Worm (Caenorhabditis elegans): ENCODE data around the gene srsx-13.

- TF ChIP-seq mdl-1 (tag; optimal IDR thresholded peaks at IDR 0.05) (no peak), unc-39 (tag; optimal IDR thresholded peaks at IDR 0.05) (no peak), unc-62 (GFP tag; optimal IDR thresholded peaks at IDR 0.05) (no peak), snpc-4 (tag; optimal IDR thresholded peaks at IDR 0.05) (no peak), elt-3 (tag; optimal IDR thresholded peaks at IDR 0.05) (no peak), tbx-2 (tag; optimal IDR thresholded peaks at IDR 0.05) (no peak), aly-2 (tag; optimal IDR thresholded peaks at IDR 0.05) (no peak), ztf-4 (tag; optimal IDR thresholded peaks at IDR 0.05) (no peak), nhr-12 (tag; optimal IDR thresholded peaks at IDR 0.05) (no peak), fos-1 (tag; optimal IDR thresholded peaks at IDR 0.05) (no peak), lin-39 (tag; optimal IDR thresholded peaks at IDR 0.05) (no peak)
These were observed 25.4 kb downstream of the srsx-13 start for ce11 chrV:4957619-4958018.

Measured in whole organism, L3 larva.